In genomic region chr3L:2117046-2117445, dm6 we compare ENCODE assay signal across 5 fruit fly cellular contexts.
A peak's percentile ranks its signal among the peaks of the same experiment; 100 is the strongest.
TF ChIP-seq lines count a peak whose summit lies in the region.

No protein-coding gene starts in this region.

- TF ChIP-seq CTCF in whole organism, embryonic (GFP tag; optimal IDR thresholded peaks at IDR 0.05; lab: Kevin White, UChicago), result no peak

TF ChIP-seq in whole organism, adult, 20 proteins besides CTCF, POLR2A, EP300 and RAD21:
- TF ChIP-seq tj (GFP tag; optimal IDR thresholded peaks at IDR 0.05; lab: Kevin White, UChicago), result no peak
- no peak for TF ChIP-seq CG12768 (GFP tag; optimal IDR thresholded peaks at IDR 0.05; lab: Kevin White, UChicago)
- peak; percentile 10 for TF ChIP-seq CG14711 (tag; optimal IDR thresholded peaks at IDR 0.05; lab: Kevin White, UChicago)
- no peak for TF ChIP-seq CG7045 (GFP tag; optimal IDR thresholded peaks at IDR 0.05; lab: Kevin White, UChicago)
- TF ChIP-seq ovo (GFP tag; optimal IDR thresholded peaks at IDR 0.05; lab: Kevin White, UChicago), result no peak
- no peak for TF ChIP-seq Hr96 (GFP tag; optimal IDR thresholded peaks at IDR 0.05; lab: Kevin White, UChicago)
- no peak for TF ChIP-seq cic (GFP tag; optimal IDR thresholded peaks at IDR 0.05; lab: Kevin White, UChicago)

TF ChIP-seq in whole organism, embryonic, 481 proteins besides CTCF, POLR2A, EP300 and RAD21 (continues in another document):
- 0 out of 3 replicates have a peak, but pooled peaks have one; percentile 13 for TF ChIP-seq dysf (GFP tag; IDR thresholded peaks at IDR 0.05; lab: Robert Waterston, UW)
- TF ChIP-seq Drgx (GFP tag; IDR thresholded peaks at IDR 0.05; lab: Robert Waterston, UW), result peak; percentile 85
- TF ChIP-seq sug (tag; optimal IDR thresholded peaks at IDR 0.05; lab: Kevin White, UChicago), result no peak
- no peak for TF ChIP-seq Six4 (GFP tag; optimal IDR thresholded peaks at IDR 0.05; lab: Kevin White, UChicago)
- no peak for TF ChIP-seq prd (optimal IDR thresholded peaks at IDR 0.05; lab: Kevin White, UChicago)
- TF ChIP-seq prd (GFP tag; IDR thresholded peaks at IDR 0.05; lab: Robert Waterston, UW), result 0 out of 3 replicates have a peak, but pooled peaks have one; percentile 43
- no peak for TF ChIP-seq twi (tag; optimal IDR thresholded peaks at IDR 0.05; lab: Kevin White, UChicago)
- peak; percentile 45 for TF ChIP-seq sens (GFP tag; lab: Kevin White, UChicago)
- TF ChIP-seq trh (GFP tag; optimal IDR thresholded peaks at IDR 0.05; lab: Kevin White, UChicago), result no peak
- no peak for TF ChIP-seq B-H2 (GFP tag; optimal IDR thresholded peaks at IDR 0.05; lab: Kevin White, UChicago)
- 0 out of 2 replicates have a peak, but pooled peaks have one; percentile 12 for TF ChIP-seq Rfx (GFP tag; IDR thresholded peaks at IDR 0.05; lab: Robert Waterston, UW)
- TF ChIP-seq Med (GFP tag; lab: Kevin White, UChicago), result peak; percentile 68
- TF ChIP-seq HmgZ (tag; optimal IDR thresholded peaks at IDR 0.05; lab: Kevin White, UChicago), result no peak
- TF ChIP-seq CG8290 (GFP tag; optimal IDR thresholded peaks at IDR 0.05; lab: Kevin White, UChicago), result no peak
- TF ChIP-seq CG8290 (tag; optimal IDR thresholded peaks at IDR 0.05; lab: Kevin White, UChicago), result no peak
- peak; percentile 7 for TF ChIP-seq fd96Cb (tag; optimal IDR thresholded peaks at IDR 0.05; lab: Kevin White, UChicago)
- TF ChIP-seq CG9727 (GFP tag; optimal IDR thresholded peaks at IDR 0.05; lab: Kevin White, UChicago), result peak; percentile 14
- peak; percentile 2 for TF ChIP-seq Blimp-1 (GFP tag; optimal IDR thresholded peaks at IDR 0.05; lab: Kevin White, UChicago)
- TF ChIP-seq Bgb (GFP tag; IDR thresholded peaks at IDR 0.05; lab: Robert Waterston, UW; ENCODE audit: partially characterized antibody), result no peak
- no peak for TF ChIP-seq CG32767 (GFP tag; IDR thresholded peaks at IDR 0.05; lab: Robert Waterston, UW)
- TF ChIP-seq CG14014 (GFP tag; IDR thresholded peaks at IDR 0.05; lab: Robert Waterston, UW), result no peak
- peak; percentile 31 for TF ChIP-seq nom (GFP tag; optimal IDR thresholded peaks at IDR 0.05; lab: Kevin White, UChicago)

TF ChIP-seq in whole organism, prepupa, 60 proteins besides CTCF, POLR2A, EP300 and RAD21 (continues in another document):
- TF ChIP-seq cyc (GFP tag; optimal IDR thresholded peaks at IDR 0.05; lab: Kevin White, UChicago) (peak; percentile 61), eg (GFP tag; IDR thresholded peaks at IDR 0.05; lab: Robert Waterston, UW) (peak; percentile 85), CG31627 (GFP tag; optimal IDR thresholded peaks at IDR 0.05; lab: Kevin White, UChicago) (no peak), CG10669 (GFP tag; optimal IDR thresholded peaks at IDR 0.05; lab: Kevin White, UChicago) (peak; percentile 86), dac (GFP tag; optimal IDR thresholded peaks at IDR 0.05; lab: Kevin White, UChicago) (peak; percentile 26), Hr4 (GFP tag; optimal IDR thresholded peaks at IDR 0.05; lab: Kevin White, UChicago) (peak; percentile 57), fd85E (GFP tag; optimal IDR thresholded peaks at IDR 0.05; lab: Kevin White, UChicago) (no peak), CG10631 (GFP tag; optimal IDR thresholded peaks at IDR 0.05; lab: Kevin White, UChicago) (peak; percentile 55), CG9139 (GFP tag; optimal IDR thresholded peaks at IDR 0.05; lab: Kevin White, UChicago) (peak; percentile 68), Hr39 (GFP tag; optimal IDR thresholded peaks at IDR 0.05; lab: Kevin White, UChicago) (peak; percentile 32), CG6854 (GFP tag; optimal IDR thresholded peaks at IDR 0.05; lab: Kevin White, UChicago) (no peak), achi (GFP tag; optimal IDR thresholded peaks at IDR 0.05; lab: Kevin White, UChicago) (peak; percentile 86), topi (GFP tag; optimal IDR thresholded peaks at IDR 0.05; lab: Kevin White, UChicago) (peak; percentile 63), Blimp-1 (GFP tag; optimal IDR thresholded peaks at IDR 0.05; lab: Kevin White, UChicago) (no peak), CG6163 (GFP tag; IDR thresholded peaks at IDR 0.05; lab: Robert Waterston, UW) (peak; percentile 94), ss (GFP tag; optimal IDR thresholded peaks at IDR 0.05; lab: Kevin White, UChicago) (peak; percentile 62 to 63), CG8632 (GFP tag; optimal IDR thresholded peaks at IDR 0.05; lab: Kevin White, UChicago) (no peak), Eip75B (GFP tag; optimal IDR thresholded peaks at IDR 0.05; lab: Kevin White, UChicago) (peak; percentile 63), Ets21C (GFP tag; optimal IDR thresholded peaks at IDR 0.05; lab: Kevin White, UChicago) (no peak), CG3032 (tag; optimal IDR thresholded peaks at IDR 0.05; lab: Kevin White, UChicago) (peak; percentile 56), Smox (GFP tag; optimal IDR thresholded peaks at IDR 0.05; lab: Kevin White, UChicago) (peak; percentile 8), CG6276 (GFP tag; optimal IDR thresholded peaks at IDR 0.05; lab: Kevin White, UChicago) (peak; percentile 87)

TF ChIP-seq in whole organism, pupa, 21 proteins besides CTCF, POLR2A, EP300 and RAD21:
- peak; percentile 88 for TF ChIP-seq Ets98B (GFP tag; IDR thresholded peaks at IDR 0.05; lab: Robert Waterston, UW)
- peak; percentile 80 for TF ChIP-seq CG9948 (tag; optimal IDR thresholded peaks at IDR 0.05; lab: Kevin White, UChicago)
- TF ChIP-seq EcR (GFP tag; optimal IDR thresholded peaks at IDR 0.05; lab: Kevin White, UChicago), result no peak
- TF ChIP-seq Snoo (tag; optimal IDR thresholded peaks at IDR 0.05; lab: Kevin White, UChicago), result peak; percentile 8
- peak; percentile 94 for TF ChIP-seq CG4496 (GFP tag; IDR thresholded peaks at IDR 0.05; lab: Robert Waterston, UW)
- TF ChIP-seq CG13204 (GFP tag; optimal IDR thresholded peaks at IDR 0.05; lab: Kevin White, UChicago), result no peak
- TF ChIP-seq Pif1B (GFP tag; optimal IDR thresholded peaks at IDR 0.05; lab: Kevin White, UChicago), result peak; percentile 66
- TF ChIP-seq D1 (tag; optimal IDR thresholded peaks at IDR 0.05; lab: Kevin White, UChicago), result peak; percentile 59
- peak; percentile 45 for TF ChIP-seq CG34367 (tag; optimal IDR thresholded peaks at IDR 0.05; lab: Kevin White, UChicago)
- peak; percentile 61 for TF ChIP-seq gl (tag; optimal IDR thresholded peaks at IDR 0.05; lab: Kevin White, UChicago)
- TF ChIP-seq CG8159 (tag; optimal IDR thresholded peaks at IDR 0.05; lab: Kevin White, UChicago), result peak; percentile 86
- TF ChIP-seq CG15710 (tag; optimal IDR thresholded peaks at IDR 0.05; lab: Kevin White, UChicago), result peak; percentile 62
- peak; percentile 74 for TF ChIP-seq CG32121 (GFP tag; IDR thresholded peaks at IDR 0.05; lab: Robert Waterston, UW)
- TF ChIP-seq CG17806 (tag; optimal IDR thresholded peaks at IDR 0.05; lab: Kevin White, UChicago), result peak; percentile 84
- peak; percentile 95 for TF ChIP-seq CG14655 (GFP tag; optimal IDR thresholded peaks at IDR 0.05; lab: Kevin White, UChicago)
- TF ChIP-seq CG8301 (tag; optimal IDR thresholded peaks at IDR 0.05; lab: Kevin White, UChicago), result peak; percentile 96
- no peak for TF ChIP-seq CG10348 (GFP tag; IDR thresholded peaks at IDR 0.05; lab: Robert Waterston, UW)
- TF ChIP-seq Pif1A (GFP tag; optimal IDR thresholded peaks at IDR 0.05; lab: Kevin White, UChicago), result peak; percentile 77
- TF ChIP-seq CG12605 (GFP tag; IDR thresholded peaks at IDR 0.05; lab: Robert Waterston, UW), result peak; percentile 74; the same call in 1 of the 2 replicates
- TF ChIP-seq fd96Ca (GFP tag; IDR thresholded peaks at IDR 0.05; lab: Robert Waterston, UW), result peak; percentile 91
- peak; percentile 78 for TF ChIP-seq rn (GFP tag; IDR thresholded peaks at IDR 0.05; lab: Robert Waterston, UW)

TF ChIP-seq in whole organism, wandering third instar larva, 38 proteins besides CTCF, POLR2A, EP300 and RAD21:
- TF ChIP-seq tai (GFP tag; optimal IDR thresholded peaks at IDR 0.05; lab: Kevin White, UChicago), result no peak
- TF ChIP-seq h (GFP tag; optimal IDR thresholded peaks at IDR 0.05; lab: Kevin White, UChicago), result peak; percentile 52
- no peak for TF ChIP-seq CrebA (GFP tag; optimal IDR thresholded peaks at IDR 0.05; lab: Kevin White, UChicago; ENCODE audit: borderline replicate concordance)
- peak; percentile 33 for TF ChIP-seq fru (GFP tag; optimal IDR thresholded peaks at IDR 0.05; lab: Kevin White, UChicago)
- TF ChIP-seq br (GFP tag; optimal IDR thresholded peaks at IDR 0.05; lab: Kevin White, UChicago), result no peak
- peak; percentile 0 for TF ChIP-seq ey (GFP tag; optimal IDR thresholded peaks at IDR 0.05; lab: Kevin White, UChicago)
- no peak for TF ChIP-seq rgr (GFP tag; optimal IDR thresholded peaks at IDR 0.05; lab: Kevin White, UChicago)
